Worm (Caenorhabditis elegans): Measurements from ENCODE around the gene fbxa-11.

The fbxa-11 gene

ce11 chrIII:910540-911311 is 39.9 kb upstream of the fbxa-11 start, which contains the start of the genes F23H11.5 and bra-2:
F23H11.5 (minus strand) TSS chrIII:910590.
bra-2 (plus strand) TSS chrIII:911261.
- no peak for TF ChIP-seq ceh-36 (tag; optimal IDR thresholded peaks at IDR 0.05)
- TF ChIP-seq tbx-37 (GFP tag; conservative IDR thresholded peaks at IDR 0.05) = no peak
- TF ChIP-seq hnd-1 (tag; optimal IDR thresholded peaks at IDR 0.05) = no peak
- no peak for TF ChIP-seq scrt-1 (GFP tag; IDR thresholded peaks at IDR 0.05)
- TF ChIP-seq pes-1 (GFP tag; IDR thresholded peaks at IDR 0.05) = no peak
- TF ChIP-seq hmg-4 (GFP tag; optimal IDR thresholded peaks at IDR 0.05) = no peak
- TF ChIP-seq tra-4 (tag; optimal IDR thresholded peaks at IDR 0.05) = no peak
- no peak for TF ChIP-seq ama-1 (optimal IDR thresholded peaks at IDR 0.05)
- TF ChIP-seq tbx-11 (GFP tag; IDR thresholded peaks at IDR 0.05) = no peak
- TF ChIP-seq aly-1 (tag; optimal IDR thresholded peaks at IDR 0.05) = no peak
- no peak for TF ChIP-seq ceh-13 (GFP tag; optimal IDR thresholded peaks at IDR 0.05)
- TF ChIP-seq flt-1 (GFP tag; IDR thresholded peaks at IDR 0.05) = no peak
- no peak for TF ChIP-seq sea-1 (GFP tag; conservative IDR thresholded peaks at IDR 0.05)
- TF ChIP-seq ets-7 (tag; optimal IDR thresholded peaks at IDR 0.05) = no peak
- no peak for TF ChIP-seq F13C5.2 (tag; optimal IDR thresholded peaks at IDR 0.05)
- TF ChIP-seq B0310.2 (tag; optimal IDR thresholded peaks at IDR 0.05) = no peak
- TF ChIP-seq hmbx-1 (tag; optimal IDR thresholded peaks at IDR 0.05) = no peak

- TF ChIP-seq flt-1 (GFP tag; IDR thresholded peaks at IDR 0.05) (no peak), pes-1 (GFP tag; IDR thresholded peaks at IDR 0.05) (no peak), tbx-37 (GFP tag; conservative IDR thresholded peaks at IDR 0.05) (no peak), tra-4 (tag; optimal IDR thresholded peaks at IDR 0.05) (no peak), F13C5.2 (tag; optimal IDR thresholded peaks at IDR 0.05) (no peak), ceh-36 (tag; optimal IDR thresholded peaks at IDR 0.05) (no peak), ama-1 (optimal IDR thresholded peaks at IDR 0.05) (no peak), aly-1 (tag; optimal IDR thresholded peaks at IDR 0.05) (no peak), scrt-1 (GFP tag; IDR thresholded peaks at IDR 0.05) (no peak), sea-1 (GFP tag; conservative IDR thresholded peaks at IDR 0.05) (no peak), hmbx-1 (tag; optimal IDR thresholded peaks at IDR 0.05) (no peak), hmg-4 (GFP tag; optimal IDR thresholded peaks at IDR 0.05) (no peak), tbx-11 (GFP tag; IDR thresholded peaks at IDR 0.05) (no peak), ceh-13 (GFP tag; optimal IDR thresholded peaks at IDR 0.05) (no peak), B0310.2 (tag; optimal IDR thresholded peaks at IDR 0.05) (no peak), ets-7 (tag; optimal IDR thresholded peaks at IDR 0.05) (no peak), hnd-1 (tag; optimal IDR thresholded peaks at IDR 0.05) (no peak)
Measured at ce11 chrIII:916897-917296, 33.8 kb upstream of the fbxa-11 start, which contains the start of gene idpp-13. idpp-13 (minus strand) TSS chrIII:916997.

ce11 chrIII:919322-919721 is 31.3 kb upstream of the fbxa-11 start, which contains the start of gene F23H11.7:
F23H11.7 (minus strand) TSS chrIII:919422.
- TF ChIP-seq pes-1 (GFP tag; IDR thresholded peaks at IDR 0.05) = no peak
- TF ChIP-seq hnd-1 (tag; optimal IDR thresholded peaks at IDR 0.05) = no peak
- no peak for TF ChIP-seq hmg-4 (GFP tag; optimal IDR thresholded peaks at IDR 0.05)
- TF ChIP-seq F13C5.2 (tag; optimal IDR thresholded peaks at IDR 0.05) = no peak
- no peak for TF ChIP-seq ets-7 (tag; optimal IDR thresholded peaks at IDR 0.05)
- TF ChIP-seq sea-1 (GFP tag; conservative IDR thresholded peaks at IDR 0.05) = no peak

ce11 chrIII:926216-926615 is 24.5 kb upstream of the fbxa-11 start, which contains the start of gene pef-1:
pef-1 (minus strand) TSS chrIII:926316.
- no peak for TF ChIP-seq B0310.2 (tag; optimal IDR thresholded peaks at IDR 0.05)
- no peak for TF ChIP-seq F13C5.2 (tag; optimal IDR thresholded peaks at IDR 0.05)
- no peak for TF ChIP-seq pes-1 (GFP tag; IDR thresholded peaks at IDR 0.05)
- TF ChIP-seq ceh-13 (GFP tag; optimal IDR thresholded peaks at IDR 0.05) = no peak
- TF ChIP-seq ceh-36 (tag; optimal IDR thresholded peaks at IDR 0.05) = no peak
- TF ChIP-seq hmg-4 (GFP tag; optimal IDR thresholded peaks at IDR 0.05) = no peak
- no peak for TF ChIP-seq ama-1 (optimal IDR thresholded peaks at IDR 0.05)
- TF ChIP-seq tra-4 (tag; optimal IDR thresholded peaks at IDR 0.05) = no peak
- TF ChIP-seq ets-7 (tag; optimal IDR thresholded peaks at IDR 0.05) = no peak
- no peak for TF ChIP-seq tbx-37 (GFP tag; conservative IDR thresholded peaks at IDR 0.05)
- no peak for TF ChIP-seq sea-1 (GFP tag; conservative IDR thresholded peaks at IDR 0.05)
- TF ChIP-seq hmbx-1 (tag; optimal IDR thresholded peaks at IDR 0.05) = no peak
- no peak for TF ChIP-seq tbx-11 (GFP tag; IDR thresholded peaks at IDR 0.05)
- TF ChIP-seq hnd-1 (tag; optimal IDR thresholded peaks at IDR 0.05) = no peak
- TF ChIP-seq scrt-1 (GFP tag; IDR thresholded peaks at IDR 0.05) = no peak

- peak; percentile 94 for TF ChIP-seq ets-7 (tag; optimal IDR thresholded peaks at IDR 0.05)
- TF ChIP-seq ceh-36 (tag; optimal IDR thresholded peaks at IDR 0.05) = peak; percentile 85
- peak; percentile 90 for TF ChIP-seq hmbx-1 (tag; optimal IDR thresholded peaks at IDR 0.05)
- TF ChIP-seq hnd-1 (tag; optimal IDR thresholded peaks at IDR 0.05) = peak; percentile 94
- peak; percentile 81 for TF ChIP-seq F13C5.2 (tag; optimal IDR thresholded peaks at IDR 0.05)
- TF ChIP-seq tra-4 (tag; optimal IDR thresholded peaks at IDR 0.05) = peak; percentile 32
- TF ChIP-seq B0310.2 (tag; optimal IDR thresholded peaks at IDR 0.05) = peak; percentile 9
- TF ChIP-seq aly-1 (tag; optimal IDR thresholded peaks at IDR 0.05) = peak; percentile 84
Measured at ce11 chrIII:931405-931804, 19.3 kb upstream of the fbxa-11 start.

ce11 chrIII:936037-936507 is 14.6 kb upstream of the fbxa-11 start, which contains the start of gene fbxa-55:
fbxa-55 (minus strand) TSS chrIII:936087.
- TF ChIP-seq F13C5.2 (tag; optimal IDR thresholded peaks at IDR 0.05) = no peak
- TF ChIP-seq tbx-37 (GFP tag; conservative IDR thresholded peaks at IDR 0.05) = no peak
- no peak for TF ChIP-seq flt-1 (GFP tag; IDR thresholded peaks at IDR 0.05)
- no peak for TF ChIP-seq ceh-13 (GFP tag; optimal IDR thresholded peaks at IDR 0.05)
- TF ChIP-seq hmg-4 (GFP tag; optimal IDR thresholded peaks at IDR 0.05) = no peak
- TF ChIP-seq B0310.2 (tag; optimal IDR thresholded peaks at IDR 0.05) = no peak
- no peak for TF ChIP-seq aly-1 (tag; optimal IDR thresholded peaks at IDR 0.05)

ce11 chrIII:937961-938360 is 12.7 kb upstream of the fbxa-11 start, which contains the start of gene fbxa-56:
fbxa-56 (minus strand) TSS chrIII:938061.
- TF ChIP-seq hmbx-1 (tag; optimal IDR thresholded peaks at IDR 0.05) = no peak
- TF ChIP-seq tbx-11 (GFP tag; IDR thresholded peaks at IDR 0.05) = no peak
- no peak for TF ChIP-seq pes-1 (GFP tag; IDR thresholded peaks at IDR 0.05)
- no peak for TF ChIP-seq ama-1 (optimal IDR thresholded peaks at IDR 0.05)
- no peak for TF ChIP-seq aly-1 (tag; optimal IDR thresholded peaks at IDR 0.05)
- TF ChIP-seq F13C5.2 (tag; optimal IDR thresholded peaks at IDR 0.05) = no peak
- no peak for TF ChIP-seq tbx-37 (GFP tag; conservative IDR thresholded peaks at IDR 0.05)
- no peak for TF ChIP-seq scrt-1 (GFP tag; IDR thresholded peaks at IDR 0.05)
- no peak for TF ChIP-seq sea-1 (GFP tag; conservative IDR thresholded peaks at IDR 0.05)
- TF ChIP-seq ceh-13 (GFP tag; optimal IDR thresholded peaks at IDR 0.05) = no peak
- TF ChIP-seq hmg-4 (GFP tag; optimal IDR thresholded peaks at IDR 0.05) = no peak
- no peak for TF ChIP-seq flt-1 (GFP tag; IDR thresholded peaks at IDR 0.05)
- TF ChIP-seq B0310.2 (tag; optimal IDR thresholded peaks at IDR 0.05) = no peak
- TF ChIP-seq tra-4 (tag; optimal IDR thresholded peaks at IDR 0.05) = no peak
- TF ChIP-seq ceh-36 (tag; optimal IDR thresholded peaks at IDR 0.05) = no peak
- no peak for TF ChIP-seq ets-7 (tag; optimal IDR thresholded peaks at IDR 0.05)
- no peak for TF ChIP-seq hnd-1 (tag; optimal IDR thresholded peaks at IDR 0.05)

All from whole organism, early embryonic.